Worm (Caenorhabditis elegans): Measurements from ENCODE around the gene marb-1.

marb-1 gene

ce11 chrIV:12208984-12209676, at the start of gene marb-1, which contains the start of gene F35G2.3:
marb-1 (minus strand) TSS chrIV:12209010.
F35G2.3 (plus strand) TSS chrIV:12209626.
- no peak for TF ChIP-seq vab-7 (GFP tag; IDR thresholded peaks at IDR 0.05)
- no peak for TF ChIP-seq tra-1 (GFP tag; IDR thresholded peaks at IDR 0.05)
- no peak for TF ChIP-seq pha-4 (GFP tag; IDR thresholded peaks at IDR 0.05)
- no peak for TF ChIP-seq pha-4 (tag; optimal IDR thresholded peaks at IDR 0.05)
- TF ChIP-seq hlh-11 (tag; optimal IDR thresholded peaks at IDR 0.05): no peak
- TF ChIP-seq egl-43 (GFP tag; IDR thresholded peaks at IDR 0.05): no peak
- TF ChIP-seq lir-3 (tag; optimal IDR thresholded peaks at IDR 0.05): no peak
- no peak for TF ChIP-seq nhr-48 (tag; optimal IDR thresholded peaks at IDR 0.05)
- no peak for TF ChIP-seq nhr-76 (tag; optimal IDR thresholded peaks at IDR 0.05)
- no peak for TF ChIP-seq set-16 (GFP tag; IDR thresholded peaks at IDR 0.05)
- TF ChIP-seq ceh-28 (tag; optimal IDR thresholded peaks at IDR 0.05): no peak
- peak; percentile 46 for TF ChIP-seq nhr-77 (tag; optimal IDR thresholded peaks at IDR 0.05)
- TF ChIP-seq gei-8 (GFP tag; optimal IDR thresholded peaks at IDR 0.05): no peak
- peak; percentile 66 for TF ChIP-seq R02D3.7 (tag; optimal IDR thresholded peaks at IDR 0.05)
- peak; percentile 97 for TF ChIP-seq T20F7.1 (GFP tag; optimal IDR thresholded peaks at IDR 0.05)
- TF ChIP-seq daf-16 (GFP tag; optimal IDR thresholded peaks at IDR 0.05): no peak
- peak; percentile 41 for TF ChIP-seq daf-16 (tag; optimal IDR thresholded peaks at IDR 0.05)
- TF ChIP-seq mes-2 (tag; optimal IDR thresholded peaks at IDR 0.05; ENCODE audit: poor library complexity, severe bottlenecking): peak; percentile 64
- no peak for TF ChIP-seq ceh-44 (GFP tag; IDR thresholded peaks at IDR 0.05)
- TF ChIP-seq mxl-2 (GFP tag; conservative IDR thresholded peaks at IDR 0.05): no peak
- TF ChIP-seq unc-62 (GFP tag; optimal IDR thresholded peaks at IDR 0.05 in 1 of 2): no peak
- TF ChIP-seq unc-62 (tag; optimal IDR thresholded peaks at IDR 0.05): no peak
- no peak for TF ChIP-seq ceh-62 (tag; optimal IDR thresholded peaks at IDR 0.05)
- no peak for TF ChIP-seq nhr-11 (tag; optimal IDR thresholded peaks at IDR 0.05)
- TF ChIP-seq snpc-4 (tag; optimal IDR thresholded peaks at IDR 0.05): no peak
- no peak for TF ChIP-seq madf-9 (GFP tag; conservative IDR thresholded peaks at IDR 0.05)
- no peak for TF ChIP-seq zfp-3 (GFP tag; conservative IDR thresholded peaks at IDR 0.05)
- TF ChIP-seq dve-1 (tag; optimal IDR thresholded peaks at IDR 0.05; ENCODE audit: insufficient read depth): peak; percentile 46
- no peak for TF ChIP-seq zip-11 (GFP tag; IDR thresholded peaks at IDR 0.05)
- TF ChIP-seq ZK337.2 (GFP tag; IDR thresholded peaks at IDR 0.05): no peak
- no peak for TF ChIP-seq Y105C5A.15 (GFP tag; IDR thresholded peaks at IDR 0.05)
- TF ChIP-seq Y5F2A.4 (GFP tag; optimal IDR thresholded peaks at IDR 0.05): no peak
- no peak for TF ChIP-seq attf-4 (tag; optimal IDR thresholded peaks at IDR 0.05)
- TF ChIP-seq nhr-28 (tag; optimal IDR thresholded peaks at IDR 0.05): no peak
- no peak for TF ChIP-seq lin-39 (tag; optimal IDR thresholded peaks at IDR 0.05)
- TF ChIP-seq unc-130 (GFP tag; optimal IDR thresholded peaks at IDR 0.05): no peak
- no peak for TF ChIP-seq hmg-1.1 (GFP tag; IDR thresholded peaks at IDR 0.05)
- TF ChIP-seq php-3 (GFP tag; IDR thresholded peaks at IDR 0.05): no peak
- peak; percentile 40 for TF ChIP-seq hlh-30 (tag; optimal IDR thresholded peaks at IDR 0.05; ENCODE audit: insufficient read depth)
- no peak for TF ChIP-seq spr-1 (tag; optimal IDR thresholded peaks at IDR 0.05)
- TF ChIP-seq dmd-9 (GFP tag; IDR thresholded peaks at IDR 0.05): no peak
- no peak for TF ChIP-seq sdz-12 (GFP tag; optimal IDR thresholded peaks at IDR 0.05)
- TF ChIP-seq mxl-3 (GFP tag; optimal IDR thresholded peaks at IDR 0.05): no peak
- TF ChIP-seq ces-1 (GFP tag; optimal IDR thresholded peaks at IDR 0.05): no peak
- no peak for TF ChIP-seq lin-13 (GFP tag; optimal IDR thresholded peaks at IDR 0.05)
- peak; percentile 13 for TF ChIP-seq F10B5.3 (tag; optimal IDR thresholded peaks at IDR 0.05)
- no peak for TF ChIP-seq nhr-111 (GFP tag; optimal IDR thresholded peaks at IDR 0.05)
- TF ChIP-seq mdt-29 (GFP tag; IDR thresholded peaks at IDR 0.05): no peak
- TF ChIP-seq mep-1 (tag; optimal IDR thresholded peaks at IDR 0.05): peak; percentile 25
- peak; percentile 92 for TF ChIP-seq dpl-1 (GFP tag; optimal IDR thresholded peaks at IDR 0.05)
- TF ChIP-seq fkh-10 (GFP tag; optimal IDR thresholded peaks at IDR 0.05): no peak
- TF ChIP-seq nhr-41 (GFP tag; IDR thresholded peaks at IDR 0.05): no peak
